Fruit fly (Drosophila melanogaster) whole organism, pupa: ENCODE measurements around the gene Nuak.

Source experiments
- CG10348 ChIP-seq: fragments of 200-800 bp; sonication (Bioruptor generic); IDR thresholded peaks from 2 replicates; pipeline ENCODE4 v1.3.6; 2022; ENCODE audit warnings: missing biosample characterization, missing genetic modification characterization
- CG13204 ChIP-seq: fragments of 200-800 bp; sonication (Bioruptor generic); optimal IDR thresholded peaks from 2 replicates; lab custom pipeline; 2018; ENCODE audit warnings: missing biosample characterization, mild to moderate bottlenecking, missing genetic modification characterization, moderate library complexity
- CG15710 ChIP-seq: fragments of 200-800 bp; sonication (Bioruptor generic); optimal IDR thresholded peaks from 2 replicates; lab custom pipeline; 2018; ENCODE audit warnings: missing biosample characterization, mild to moderate bottlenecking, missing genetic modification characterization, moderate library complexity
- CG8159 ChIP-seq: fragments of 200-800 bp; sonication (Bioruptor generic); optimal IDR thresholded peaks from 3 replicates; lab custom pipeline; 2018; ENCODE audit warnings: missing biosample characterization, mild to moderate bottlenecking, missing genetic modification characterization, moderate library complexity
- CG8301 ChIP-seq: fragments of 200-800 bp; sonication (Bioruptor generic); optimal IDR thresholded peaks from 2 replicates; lab custom pipeline; 2018; ENCODE audit warnings: missing biosample characterization, mild to moderate bottlenecking, missing genetic modification characterization
- Ets98B ChIP-seq: fragments of 200-800 bp; sonication (Bioruptor generic); IDR thresholded peaks from 2 replicates; pipeline ENCODE4 v1.3.6; 2022; ENCODE audit warnings: missing biosample characterization, missing genetic modification characterization
- Pif1A ChIP-seq: fragments of 200-800 bp; sonication (Bioruptor generic); optimal IDR thresholded peaks from 3 replicates; lab custom pipeline; 2016; ENCODE audit warnings: missing biosample characterization, missing genetic modification characterization
- Pif1B ChIP-seq: fragments of 200-800 bp; sonication (Bioruptor generic); optimal IDR thresholded peaks from 3 replicates; lab custom pipeline; 2016; ENCODE audit warnings: missing biosample characterization, missing genetic modification characterization
- Snoo ChIP-seq: fragments of 200-800 bp; sonication (Bioruptor generic); optimal IDR thresholded peaks from 3 replicates; lab custom pipeline; 2017; ENCODE audit warnings: missing biosample characterization, mild to moderate bottlenecking, missing genetic modification characterization, inconsistent platforms
- fd96Ca ChIP-seq: fragments of 200-800 bp; sonication (Bioruptor generic); IDR thresholded peaks from 3 replicates; pipeline ENCODE4 v1.3.6; 2022; ENCODE audit warnings: missing biosample characterization, missing genetic modification characterization

DNA sequence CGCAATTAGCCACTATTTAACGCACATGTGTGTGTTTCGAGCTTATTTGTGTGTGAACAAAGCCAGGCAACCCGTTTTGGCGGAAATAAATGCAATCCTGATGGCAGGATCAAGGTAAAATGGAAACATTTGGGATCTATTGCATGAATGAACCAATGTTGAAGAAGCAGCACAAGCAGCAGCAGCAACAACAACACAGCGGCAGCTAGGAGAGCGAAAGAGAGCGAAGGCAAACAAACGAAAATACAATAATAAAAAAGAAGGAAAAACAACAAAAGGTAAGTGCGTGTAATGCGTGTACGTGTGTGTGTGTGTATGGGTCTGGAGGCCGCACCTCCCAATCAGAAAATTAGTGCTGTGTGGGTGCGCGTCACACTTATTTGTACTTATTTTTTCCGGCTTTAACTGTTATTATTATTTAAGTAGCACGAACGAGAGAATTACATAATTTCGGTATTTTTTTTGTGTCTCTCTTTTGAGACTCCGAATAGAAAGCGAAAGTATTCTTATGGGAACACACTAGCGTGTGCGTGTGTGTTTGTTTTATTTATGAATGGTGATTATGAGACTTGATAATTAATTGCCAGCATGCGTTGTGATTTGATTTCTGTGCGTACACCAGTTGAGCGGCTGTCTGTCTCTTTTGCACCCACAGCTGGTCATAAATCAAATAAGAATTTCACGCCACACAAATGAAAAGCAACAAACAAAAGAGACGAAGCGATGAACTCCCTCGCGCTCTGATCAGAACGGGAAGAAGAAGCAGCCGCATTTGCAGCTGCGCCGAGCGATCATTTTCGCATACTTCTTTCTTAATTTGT, 705 bp downstream of the Nuak start:
- no peak for TF ChIP-seq CG8301 (tag; lab: Kevin White, UChicago)
- TF ChIP-seq Ets98B (GFP tag; lab: Robert Waterston, UW) = no peak
- TF ChIP-seq CG15710 (tag; lab: Kevin White, UChicago) = no peak
- TF ChIP-seq CG10348 (GFP tag; lab: Robert Waterston, UW) = no peak
- TF ChIP-seq CG8159 = no peak
- TF ChIP-seq Pif1A = no peak
- no peak for TF ChIP-seq Snoo (tag; lab: Kevin White, UChicago)
- no peak for TF ChIP-seq fd96Ca
- TF ChIP-seq CG13204 (GFP tag; lab: Kevin White, UChicago) = no peak
- no peak for TF ChIP-seq Pif1B
